Worm (Caenorhabditis elegans): ENCODE data around the gene C53A5.9.

Gene C53A5.9

ce11 chrV:14523788-14524582 lies 34.7 kb downstream of the C53A5.9 start, which contains the start of gene ril-1:
TSS of gene ril-1 (minus strand) at chrV:14524129.
- TF ChIP-seq ceh-14 (tag; optimal IDR thresholded peaks at IDR 0.05) = peak; percentile 8
- no peak for TF ChIP-seq dmd-4 (tag; optimal IDR thresholded peaks at IDR 0.05; ENCODE audit: borderline replicate concordance)
- TF ChIP-seq eyg-1 (tag; optimal IDR thresholded peaks at IDR 0.05) = peak; percentile 3
- TF ChIP-seq ceh-48 (tag; optimal IDR thresholded peaks at IDR 0.05) = no peak
- TF ChIP-seq ceh-31 (tag; optimal IDR thresholded peaks at IDR 0.05) = peak; percentile 44
- TF ChIP-seq ztf-16 (tag; optimal IDR thresholded peaks at IDR 0.05) = peak; percentile 62
- no peak for TF ChIP-seq dve-1 (tag; optimal IDR thresholded peaks at IDR 0.05)
- TF ChIP-seq pha-2 (tag; optimal IDR thresholded peaks at IDR 0.05) = no peak
- TF ChIP-seq ceh-6 (GFP tag; optimal IDR thresholded peaks at IDR 0.05) = no peak
- TF ChIP-seq pqm-1 (tag; optimal IDR thresholded peaks at IDR 0.05) = no peak
- TF ChIP-seq gmeb-2 (tag; optimal IDR thresholded peaks at IDR 0.05) = peak; percentile 34
- TF ChIP-seq fkh-6 (tag; optimal IDR thresholded peaks at IDR 0.05) = peak; percentile 10
- TF ChIP-seq C38D4.7 (GFP tag; optimal IDR thresholded peaks at IDR 0.05) = peak; percentile 33
- peak; percentile 7 for TF ChIP-seq npax-4 (tag; optimal IDR thresholded peaks at IDR 0.05)
- TF ChIP-seq pha-4 (tag; optimal IDR thresholded peaks at IDR 0.05) = no peak
- no peak for TF ChIP-seq ets-4 (tag; optimal IDR thresholded peaks at IDR 0.05)
- TF ChIP-seq K02D7.2 (tag; optimal IDR thresholded peaks at IDR 0.05) = no peak
- TF ChIP-seq ceh-18 (tag; optimal IDR thresholded peaks at IDR 0.05) = no peak
- TF ChIP-seq mec-3 (tag; optimal IDR thresholded peaks at IDR 0.05; ENCODE audit: borderline replicate concordance) = no peak
- TF ChIP-seq tbx-2 (tag; optimal IDR thresholded peaks at IDR 0.05) = peak; percentile 35
- peak; percentile 53 for TF ChIP-seq ttx-3 (tag; optimal IDR thresholded peaks at IDR 0.05)
- TF ChIP-seq ceh-30 (tag; optimal IDR thresholded peaks at IDR 0.05) = no peak
- peak; percentile 18 for TF ChIP-seq pat-9 (tag; optimal IDR thresholded peaks at IDR 0.05)
- no peak for TF ChIP-seq lin-11 (tag; optimal IDR thresholded peaks at IDR 0.05)
- TF ChIP-seq sox-4 (tag; optimal IDR thresholded peaks at IDR 0.05) = peak; percentile 23
- TF ChIP-seq unc-86 (tag; optimal IDR thresholded peaks at IDR 0.05) = peak; percentile 33
- no peak for TF ChIP-seq fkh-10 (GFP tag; optimal IDR thresholded peaks at IDR 0.05)
- no peak for TF ChIP-seq sdc-2 (tag; optimal IDR thresholded peaks at IDR 0.05)
- TF ChIP-seq fax-1 (tag; optimal IDR thresholded peaks at IDR 0.05) = peak; percentile 12
- peak; percentile 15 for TF ChIP-seq T23F11.4 (GFP tag; optimal IDR thresholded peaks at IDR 0.05)
- TF ChIP-seq elt-2 (tag; optimal IDR thresholded peaks at IDR 0.05) = peak; percentile 74
- TF ChIP-seq che-1 (tag; optimal IDR thresholded peaks at IDR 0.05) = peak; percentile 37
- no peak for TF ChIP-seq hlh-6 (tag; optimal IDR thresholded peaks at IDR 0.05)
- TF ChIP-seq tbx-7 (tag; optimal IDR thresholded peaks at IDR 0.05) = no peak
- TF ChIP-seq K09A11.1 (tag; optimal IDR thresholded peaks at IDR 0.05; ENCODE audit: insufficient read depth) = peak; percentile 69
- TF ChIP-seq nfya-1 (tag; optimal IDR thresholded peaks at IDR 0.05) = peak; percentile 29
- TF ChIP-seq pax-1 (tag; optimal IDR thresholded peaks at IDR 0.05) = no peak
- no peak for TF ChIP-seq elt-4 (tag; optimal IDR thresholded peaks at IDR 0.05)
- TF ChIP-seq unc-3 (GFP tag; conservative IDR thresholded peaks at IDR 0.05) = no peak
- TF ChIP-seq unc-3 (tag; optimal IDR thresholded peaks at IDR 0.05) = peak; percentile 1
- no peak for TF ChIP-seq unc-55 (GFP tag; optimal IDR thresholded peaks at IDR 0.05)

- TF ChIP-seq pha-4 (tag; optimal IDR thresholded peaks at IDR 0.05) = no peak
- TF ChIP-seq fkh-10 (GFP tag; optimal IDR thresholded peaks at IDR 0.05) = no peak
- TF ChIP-seq ceh-18 (tag; optimal IDR thresholded peaks at IDR 0.05) = no peak
- TF ChIP-seq C08G9.2 (tag; optimal IDR thresholded peaks at IDR 0.05) = no peak
- no peak for TF ChIP-seq fkh-6 (tag; optimal IDR thresholded peaks at IDR 0.05)
- TF ChIP-seq ceh-31 (tag; optimal IDR thresholded peaks at IDR 0.05) = no peak
- TF ChIP-seq sox-4 (tag; optimal IDR thresholded peaks at IDR 0.05) = no peak
Observed at ce11 chrV:14523105-14523504, 35.6 kb downstream of the C53A5.9 start, which contains the start of gene C53A5.2. TSS of gene C53A5.2 (minus strand) at chrV:14523205.

All from whole organism, late embryonic.